Worm (Caenorhabditis elegans): ENCODE data around the gene srg-62.

DNA sequence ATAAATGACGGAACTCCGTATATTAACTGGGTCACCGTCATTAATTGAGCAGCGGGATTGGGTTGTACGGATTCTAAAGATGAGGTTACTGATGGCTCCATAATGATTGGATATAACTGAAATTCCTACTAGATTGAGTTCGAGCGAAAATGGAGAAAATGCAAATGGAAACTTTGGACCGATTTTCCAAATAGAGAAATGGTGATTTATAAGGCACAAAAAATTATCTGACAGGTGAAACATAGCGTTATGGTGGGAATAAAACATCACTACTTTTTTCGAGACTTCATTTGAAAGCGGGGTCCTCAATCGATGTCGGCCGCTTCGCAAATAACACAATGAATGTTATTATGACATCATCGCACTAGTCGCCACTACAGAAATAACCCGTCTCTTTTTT is 19.6 kb downstream of the srg-62 start, which contains the start of gene srg-60:
- TF ChIP-seq ref-1 (GFP tag; conservative IDR thresholded peaks at IDR 0.05) (no peak), ztf-29 (GFP tag; IDR thresholded peaks at IDR 0.05) (no peak), med-1 (GFP tag; optimal IDR thresholded peaks at IDR 0.05; ENCODE audit: insufficient read depth) (no peak)

Data from whole organism, midembryonic.